Fruit fly (Drosophila melanogaster) whole organism, wandering third instar larva: ENCODE data around the gene Sgsf.

Experiments
- Abd-B ChIP-seq: fragments of >200 bp; optimal IDR thresholded peaks from 2 replicates; lab custom pipeline; 2017; ENCODE audit warnings: missing biosample characterization, missing genetic modification characterization
- CG32264 ChIP-seq: fragments of 200-800 bp; sonication (Bioruptor generic); optimal IDR thresholded peaks from 2 replicates; lab custom pipeline; 2016; ENCODE audit warnings: missing biosample characterization, missing genetic modification characterization
- CG9705 ChIP-seq: fragments of 200-800 bp; sonication (Bioruptor generic); optimal IDR thresholded peaks from 2 replicates; lab custom pipeline; 2018; ENCODE audit warnings: missing biosample characterization, mild to moderate bottlenecking, missing genetic modification characterization
- Dfd ChIP-seq: fragments of >200 bp; optimal IDR thresholded peaks from 2 replicates; lab custom pipeline; 2017; ENCODE audit warnings: missing biosample characterization, missing genetic modification characterization
- Dif ChIP-seq: fragments of 200-275, 200-300 bp; sonication (Bioruptor generic); optimal IDR thresholded peaks from 2 replicates; lab custom pipeline; 2018; ENCODE audit warnings: missing biosample characterization, missing genetic modification characterization; ENCODE audit not compliant: partially characterized antibody
- HLH106 ChIP-seq: fragments of 200-800 bp; optimal IDR thresholded peaks from 3 replicates; lab custom pipeline; 2019; ENCODE audit warnings: missing biosample characterization, mild to moderate bottlenecking, missing genetic modification characterization, moderate library complexity
- Hnf4 ChIP-seq: fragments of 200-800 bp; sonication (Bioruptor generic); optimal IDR thresholded peaks from 2 replicates; lab custom pipeline; 2016; ENCODE audit warnings: missing biosample characterization, mild to moderate bottlenecking, missing genetic modification characterization
- Hr83 ChIP-seq: fragments of 200-300 bp; sonication (Bioruptor generic); optimal IDR thresholded peaks from 2 replicates; lab custom pipeline; 2016; ENCODE audit warnings: missing biosample characterization, mild to moderate bottlenecking, missing genetic modification characterization, moderate library complexity; ENCODE audit not compliant: poor library complexity, severe bottlenecking
- Jra ChIP-seq: sonication (Bioruptor generic); optimal IDR thresholded peaks from 2 replicates; lab custom pipeline; 2016; ENCODE audit warnings: missing biosample characterization, missing genetic modification characterization
- Mio ChIP-seq: sonication (Bioruptor generic); optimal IDR thresholded peaks from 2 replicates; lab custom pipeline; 2016; ENCODE audit warnings: missing biosample characterization, missing genetic modification characterization
- N ChIP-seq: fragments of >200 bp; optimal IDR thresholded peaks from 2 replicates; lab custom pipeline; 2018; ENCODE audit warnings: missing biosample characterization, missing external identifiers, missing genetic modification characterization
- OdsH ChIP-seq: fragments of 200-800 bp; sonication (Bioruptor generic); optimal IDR thresholded peaks from 2 replicates; lab custom pipeline; 2016; ENCODE audit warnings: missing biosample characterization, mild to moderate bottlenecking, missing genetic modification characterization
- Rel ChIP-seq, 2 experiments: fragments of 200-800 bp; sonication (Bioruptor generic) in 1 of 2; optimal IDR thresholded peaks; 2 replicates in 1 of 2; 3 replicates in 1 of 2; lab custom pipeline; 2016 to 2019; ENCODE audit warnings: mild to moderate bottlenecking in 2 of 2, missing biosample characterization in 2 of 2, missing genetic modification characterization in 2 of 2, moderate library complexity in 1 of 2
- Sp1 ChIP-seq: fragments of 200-800 bp; sonication (Bioruptor generic); optimal IDR thresholded peaks from 3 replicates; lab custom pipeline; 2019; ENCODE audit warnings: missing biosample characterization, mild to moderate bottlenecking, missing genetic modification characterization, moderate library complexity
- Vsx2 ChIP-seq: fragments of 200-300, 225-300 bp; sonication (Bioruptor generic); optimal IDR thresholded peaks from 2 replicates; lab custom pipeline; 2018; ENCODE audit warnings: missing biosample characterization, missing genetic modification characterization; ENCODE audit not compliant: partially characterized antibody
- br ChIP-seq: fragments of 200-800 bp; sonication (Bioruptor generic); optimal IDR thresholded peaks from 2 replicates; lab custom pipeline; 2016; ENCODE audit warnings: missing biosample characterization, missing genetic modification characterization
- brk ChIP-seq: fragments of 200-800 bp; sonication (Bioruptor generic); optimal IDR thresholded peaks from 2 replicates; lab custom pipeline; 2016; ENCODE audit warnings: missing biosample characterization, mild to moderate bottlenecking, missing genetic modification characterization
- dmrt93B ChIP-seq: fragments of 200-800 bp; sonication (Bioruptor generic); optimal IDR thresholded peaks from 2 replicates; lab custom pipeline; 2018; ENCODE audit warnings: missing biosample characterization, mild to moderate bottlenecking, missing genetic modification characterization
- dsf ChIP-seq: sonication (Bioruptor generic); optimal IDR thresholded peaks from 2 replicates; lab custom pipeline; 2016; ENCODE audit warnings: missing biosample characterization, missing genetic modification characterization, borderline replicate concordance
- ey ChIP-seq: fragments of 200-800 bp; sonication (Bioruptor generic); optimal IDR thresholded peaks from 2 replicates; lab custom pipeline; 2016; ENCODE audit warnings: missing biosample characterization, missing genetic modification characterization
- foxo ChIP-seq, 2 experiments: fragments of 200-800 bp; sonication (Bioruptor generic); optimal IDR thresholded peaks; 2 replicates in 1 of 2; 3 replicates in 1 of 2; lab custom pipeline; 2016 to 2017; ENCODE audit warnings: missing biosample characterization in 2 of 2, missing genetic modification characterization in 2 of 2
- h ChIP-seq: fragments of 200-800 bp; sonication (Bioruptor generic); optimal IDR thresholded peaks from 3 replicates; lab custom pipeline; 2016; ENCODE audit warnings: missing biosample characterization, mild to moderate bottlenecking, missing genetic modification characterization
- jim ChIP-seq: fragments of 175-275, 200-325 bp; sonication (Bioruptor generic); optimal IDR thresholded peaks from 2 replicates; lab custom pipeline; 2016; ENCODE audit warnings: missing biosample characterization, mild to moderate bottlenecking, missing genetic modification characterization
- pan ChIP-seq: fragments of >200 bp; optimal IDR thresholded peaks from 2 replicates; lab custom pipeline; 2017
- psq ChIP-seq: fragments of 200-800 bp; sonication (Bioruptor generic); optimal IDR thresholded peaks from 3 replicates; lab custom pipeline; 2017; ENCODE audit warnings: missing biosample characterization, mild to moderate bottlenecking, missing genetic modification characterization, moderate library complexity
- rgr ChIP-seq: fragments of 200-800 bp; sonication (Bioruptor generic); optimal IDR thresholded peaks from 3 replicates; lab custom pipeline; 2016; ENCODE audit warnings: missing biosample characterization, mild to moderate bottlenecking, missing genetic modification characterization
- tai ChIP-seq: sonication (Bioruptor generic); optimal IDR thresholded peaks from 2 replicates; lab custom pipeline; 2016; ENCODE audit warnings: missing biosample characterization, missing genetic modification characterization
- usp ChIP-seq: fragments of >200 bp; optimal IDR thresholded peaks from 2 replicates; lab custom pipeline; 2017; ENCODE audit warnings: missing biosample characterization, missing genetic modification characterization

Gene Sgsf

DNA sequence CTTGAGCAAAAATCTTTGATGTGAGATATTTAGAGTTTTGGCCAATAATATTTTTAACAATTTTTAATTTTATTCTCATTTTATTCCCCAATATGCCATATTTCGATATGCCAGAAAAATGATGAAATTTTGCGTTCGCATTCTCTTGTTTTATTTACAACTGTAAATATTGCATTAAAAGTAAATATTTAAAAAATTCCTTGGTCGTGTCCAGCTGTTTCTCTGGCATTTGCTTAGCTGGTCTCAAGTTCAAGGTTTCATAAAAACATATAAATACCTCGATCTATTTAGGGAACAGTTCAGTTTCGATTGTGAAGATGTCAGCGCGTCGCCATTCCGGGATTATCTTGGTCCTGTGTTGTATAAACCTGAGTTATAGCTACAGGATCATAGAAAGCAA is at the start of gene Sgsf:
Gene Sgsf, plus strand, starts transcription at position 301 of the 400 bp plus-strand sequence.
- TF ChIP-seq rgr (GFP tag; lab: Kevin White, UChicago) (peak; percentile 35), Sp1 (peak; percentile 17), dmrt93B (no peak), brk (no peak), br (GFP tag; lab: Kevin White, UChicago) (no peak), h (GFP tag; lab: Kevin White, UChicago) (peak; percentile 63), CG9705 (GFP tag; lab: Kevin White, UChicago) (no peak), Hnf4 (peak; percentile 19)

DNA sequence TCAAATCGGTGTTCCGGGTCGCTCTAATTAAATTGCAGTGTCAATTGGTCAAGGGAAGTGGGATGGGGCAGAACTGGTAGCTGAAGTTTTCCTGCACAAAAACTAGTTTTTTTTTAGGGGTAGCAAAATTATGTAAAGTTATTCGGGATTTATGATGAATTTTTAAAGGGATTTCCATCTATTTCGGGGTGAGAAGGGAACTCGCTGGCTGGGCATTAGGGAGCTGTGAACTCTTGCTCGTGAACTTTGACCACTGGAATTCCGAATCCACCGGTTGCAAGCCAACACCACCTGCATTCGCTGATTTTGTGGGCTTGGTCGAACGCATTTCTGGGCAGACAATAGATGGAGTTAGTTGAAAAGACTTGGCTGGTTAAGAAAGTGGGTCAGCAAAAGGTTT is 49.6 kb upstream of the Sgsf start:
- no peak for TF ChIP-seq Dif
- no peak for TF ChIP-seq Abd-B (GFP tag; lab: Kevin White, UChicago)
- no peak for TF ChIP-seq usp
- no peak for TF ChIP-seq psq (GFP tag; lab: Kevin White, UChicago)
- no peak for TF ChIP-seq N (GFP tag; lab: Kevin White, UChicago)
- TF ChIP-seq brk = no peak
- TF ChIP-seq Sp1 = no peak
- no peak for TF ChIP-seq br (GFP tag; lab: Kevin White, UChicago)
- TF ChIP-seq Vsx2 (GFP tag; lab: Kevin White, UChicago) = no peak
- TF ChIP-seq foxo (GFP tag; optimal IDR thresholded peaks at IDR 0.05; lab: Kevin White, UChicago) = no peak
- no peak for TF ChIP-seq Dfd (GFP tag; lab: Kevin White, UChicago)
- no peak for TF ChIP-seq Rel (GFP tag; optimal IDR thresholded peaks at IDR 0.05; lab: Kevin White, UChicago)
- no peak for TF ChIP-seq Rel (tag; optimal IDR thresholded peaks at IDR 0.05; lab: Kevin White, UChicago)
- no peak for TF ChIP-seq HLH106

- TF ChIP-seq jim (GFP tag; lab: Kevin White, UChicago) (no peak), dsf (GFP tag; lab: Kevin White, UChicago) (no peak), usp (no peak), OdsH (GFP tag; lab: Kevin White, UChicago) (no peak), Vsx2 (GFP tag; lab: Kevin White, UChicago) (no peak), Rel (GFP tag; optimal IDR thresholded peaks at IDR 0.05; lab: Kevin White, UChicago) (no peak), Rel (tag; optimal IDR thresholded peaks at IDR 0.05; lab: Kevin White, UChicago) (no peak), h (GFP tag; lab: Kevin White, UChicago) (no peak), tai (GFP tag; lab: Kevin White, UChicago) (no peak), Mio (GFP tag; lab: Kevin White, UChicago) (no peak), pan (lab: Kevin White, UChicago) (no peak), Sp1 (no peak)
- TF ChIP-seq, all 38 proteins: peak for 0
Observed at dm6 chr3R:12297261-12297660, 44.2 kb upstream of the Sgsf start.

DNA sequence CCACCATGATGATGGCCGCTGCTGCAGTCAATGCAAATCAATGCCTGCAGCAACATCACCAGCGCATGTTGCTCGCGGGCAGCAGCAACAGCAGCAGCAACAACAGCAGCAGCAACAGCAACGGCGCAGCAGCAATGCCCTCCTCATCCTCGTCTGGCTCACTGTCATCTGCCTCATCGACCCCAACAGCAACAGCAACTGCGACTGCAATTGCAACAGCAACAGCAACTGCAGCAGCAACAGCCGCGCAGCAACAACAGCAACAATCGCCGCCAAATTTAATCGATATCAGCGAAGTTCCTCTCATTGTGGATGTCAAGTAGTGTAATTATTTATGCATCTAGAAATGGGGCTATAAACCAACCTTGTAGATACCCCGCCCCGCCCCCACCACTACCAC is 39.9 kb upstream of the Sgsf start:
- TF ChIP-seq Dfd (GFP tag; lab: Kevin White, UChicago) (peak; percentile 94), rgr (GFP tag; lab: Kevin White, UChicago) (no peak)
- TF ChIP-seq, all 38 proteins: peak for 1

dm6 chr3R:12302915-12303314 is 38.6 kb upstream of the Sgsf start:
- TF ChIP-seq Rel (GFP tag; optimal IDR thresholded peaks at IDR 0.05; lab: Kevin White, UChicago) = no peak
- peak; percentile 53 for TF ChIP-seq Rel (tag; optimal IDR thresholded peaks at IDR 0.05; lab: Kevin White, UChicago)
- TF ChIP-seq Sp1 = no peak

dm6 chr3R:12307569-12307968 is 33.9 kb upstream of the Sgsf start:
- no peak for TF ChIP-seq CG32264 (GFP tag; lab: Kevin White, UChicago)
- TF ChIP-seq ey (GFP tag; lab: Kevin White, UChicago) = no peak
- TF ChIP-seq usp = no peak
- no peak for TF ChIP-seq OdsH (GFP tag; lab: Kevin White, UChicago)
- no peak for TF ChIP-seq br (GFP tag; lab: Kevin White, UChicago)
- TF ChIP-seq Vsx2 (GFP tag; lab: Kevin White, UChicago) = no peak
- no peak for TF ChIP-seq Jra
- no peak for TF ChIP-seq Rel (GFP tag; optimal IDR thresholded peaks at IDR 0.05; lab: Kevin White, UChicago)
- no peak for TF ChIP-seq Rel (tag; optimal IDR thresholded peaks at IDR 0.05; lab: Kevin White, UChicago)
- TF ChIP-seq foxo (GFP tag; optimal IDR thresholded peaks at IDR 0.05; lab: Kevin White, UChicago) = no peak
- TF ChIP-seq h (GFP tag; lab: Kevin White, UChicago) = no peak
- TF ChIP-seq Hr83 = no peak
